Fruit fly (Drosophila melanogaster) whole organism, embryonic: Measurements from ENCODE around the gene Actbeta.
A peak's percentile ranks its signal among the peaks of the same experiment; 100 is the strongest.

Experiments used
- Atf6 ChIP-seq: fragments of 200-800 bp; sonication (Bioruptor generic); IDR thresholded peaks from 2 replicates; pipeline ENCODE4 v1.3.6; 2022; ENCODE audit warnings: missing biosample characterization, missing genetic modification characterization
- B-H1 ChIP-seq: fragments of 200-800 bp; sonication (Bioruptor generic); IDR thresholded peaks from 3 replicates; pipeline ENCODE4 v1.3.6; 2022; ENCODE audit warnings: missing biosample characterization, missing genetic modification characterization
- Bdp1 ChIP-seq: fragments of 200-800 bp; sonication (Bioruptor generic); optimal IDR thresholded peaks from 3 replicates; lab custom pipeline; 2016; ENCODE audit warnings: missing biosample characterization, missing genetic modification characterization
- CG12236 ChIP-seq: fragments of 200-800 bp; sonication (Bioruptor generic); optimal IDR thresholded peaks from 2 replicates; lab custom pipeline; 2016; ENCODE audit warnings: missing biosample characterization, missing genetic modification characterization
- CG1233 ChIP-seq: fragments of 200-800 bp; sonication (Bioruptor generic); optimal IDR thresholded peaks from 4 replicates; lab custom pipeline; 2018; ENCODE audit warnings: missing biosample characterization, mild to moderate bottlenecking, missing genetic modification characterization
- CG12659 ChIP-seq: fragments of 200-800 bp; sonication (Bioruptor generic); optimal IDR thresholded peaks from 3 replicates; lab custom pipeline; 2017; ENCODE audit warnings: mild to moderate bottlenecking, missing biosample characterization, missing genetic modification reagents, missing genetic modification characterization
- CG14050 ChIP-seq: fragments of 200-800 bp; sonication (Bioruptor generic); IDR thresholded peaks from 3 replicates; pipeline ENCODE4 v1.3.6; 2022; ENCODE audit warnings: missing biosample characterization, missing genetic modification characterization
- CG1602 ChIP-seq: fragments of 200-800 bp; sonication (Bioruptor generic); optimal IDR thresholded peaks from 3 replicates; lab custom pipeline; 2016; ENCODE audit warnings: missing biosample characterization, missing genetic modification characterization
- CG16863 ChIP-seq: fragments of 200-800 bp; sonication (Bioruptor generic); optimal IDR thresholded peaks from 3 replicates; lab custom pipeline; 2016; ENCODE audit warnings: missing biosample characterization, missing genetic modification characterization
- CG17385 ChIP-seq: fragments of 200-800 bp; sonication (Bioruptor generic); optimal IDR thresholded peaks from 3 replicates; lab custom pipeline; 2018; ENCODE audit warnings: missing biosample characterization, mild to moderate bottlenecking, missing genetic modification characterization
- CG17912 ChIP-seq: fragments of 200-800 bp; sonication (Bioruptor generic); optimal IDR thresholded peaks from 2 replicates; lab custom pipeline; 2018; ENCODE audit warnings: missing biosample characterization, mild to moderate bottlenecking, missing genetic modification characterization
- CG2120 ChIP-seq: fragments of 200-800 bp; sonication (Bioruptor generic); optimal IDR thresholded peaks from 3 replicates; lab custom pipeline; 2016; ENCODE audit warnings: missing biosample characterization, missing genetic modification characterization
- CG30403 ChIP-seq: fragments of 200-800 bp; sonication (Bioruptor generic); optimal IDR thresholded peaks from 3 replicates; lab custom pipeline; 2016; ENCODE audit warnings: missing biosample characterization, missing genetic modification characterization
- CG32772 ChIP-seq: fragments of 200-800 bp; sonication (Bioruptor generic); IDR thresholded peaks from 2 replicates; pipeline ENCODE4 v1.3.6; 2022; ENCODE audit warnings: missing biosample characterization, missing genetic modification characterization
- CG3995 ChIP-seq: fragments of 200-800 bp; sonication (Bioruptor generic); optimal IDR thresholded peaks from 3 replicates; lab custom pipeline; 2016; ENCODE audit warnings: missing biosample characterization, missing genetic modification characterization
- CG8388 ChIP-seq: fragments of 200-800 bp; sonication (Bioruptor generic); optimal IDR thresholded peaks from 2 replicates; lab custom pipeline; 2019; ENCODE audit warnings: missing biosample characterization, mild to moderate bottlenecking, missing genetic modification characterization, moderate library complexity
- CG9215 ChIP-seq: fragments of 200-800 bp; sonication (Bioruptor generic); IDR thresholded peaks from 2 replicates; pipeline ENCODE4 v1.3.6; 2022; ENCODE audit warnings: missing biosample characterization, missing genetic modification characterization
- CG9609 ChIP-seq: fragments of 200-800 bp; sonication (Bioruptor generic); optimal IDR thresholded peaks from 3 replicates; lab custom pipeline; 2016; ENCODE audit warnings: missing biosample characterization, missing genetic modification characterization
- Chrac-16 ChIP-seq: fragments of 200-800 bp; sonication (Bioruptor generic); optimal IDR thresholded peaks from 3 replicates; lab custom pipeline; 2016; ENCODE audit warnings: missing biosample characterization, missing genetic modification characterization
- Eip74EF ChIP-seq, 2 experiments: fragments of 200-800 bp in 1 of 2; fragments of >200 bp in 1 of 2; sonication (Bioruptor generic) in 1 of 2; optimal IDR thresholded peaks; 2 replicates each; lab custom pipeline; 2017 to 2019; ENCODE audit warnings: missing biosample characterization in 2 of 2, missing genetic modification characterization in 2 of 2, mild to moderate bottlenecking in 1 of 2, moderate library complexity in 1 of 2
- Fer1 ChIP-seq: fragments of 200-800 bp; sonication (Bioruptor generic); optimal IDR thresholded peaks from 2 replicates; lab custom pipeline; 2017; ENCODE audit warnings: missing biosample characterization, mild to moderate bottlenecking, missing genetic modification characterization
- HmgD ChIP-seq: fragments of 200-800 bp; sonication (Bioruptor generic); optimal IDR thresholded peaks from 3 replicates; lab custom pipeline; 2016; ENCODE audit warnings: missing biosample characterization, missing genetic modification characterization
- Jarid2 ChIP-seq: fragments of 200-800 bp; sonication (Bioruptor generic); optimal IDR thresholded peaks from 3 replicates; lab custom pipeline; 2017; ENCODE audit warnings: mild to moderate bottlenecking, missing biosample characterization, missing genetic modification reagents, missing genetic modification characterization
- MBD-R2 ChIP-seq: fragments of 200-800 bp; sonication (Bioruptor generic); IDR thresholded peaks from 2 replicates; pipeline ENCODE4 v1.3.6; 2022; ENCODE audit warnings: missing biosample characterization, missing genetic modification characterization
- Nf-YA ChIP-seq: fragments of 200-800 bp; sonication (Bioruptor generic); IDR thresholded peaks from 2 replicates; pipeline ENCODE4 v1.3.6; 2022; ENCODE audit warnings: missing biosample characterization, missing genetic modification characterization
- Oaz ChIP-seq: fragments of 200-800 bp; sonication (Bioruptor generic); IDR thresholded peaks from 2 replicates; pipeline ENCODE4 v1.3.6; 2022; ENCODE audit warnings: missing biosample characterization, missing genetic modification characterization
- Opbp ChIP-seq: fragments of 200-800 bp; sonication (Bioruptor generic); IDR thresholded peaks from 3 replicates; pipeline ENCODE4 v1.3.6; 2022; ENCODE audit warnings: missing biosample characterization, missing genetic modification characterization; ENCODE audit not compliant: partially characterized antibody
- Optix ChIP-seq: fragments of 200-800 bp; sonication (Bioruptor generic); IDR thresholded peaks from 3 replicates; pipeline ENCODE4 v1.3.6; 2022; ENCODE audit warnings: missing biosample characterization, missing genetic modification characterization
- Taf1 ChIP-seq: fragments of 200-800 bp; sonication (Bioruptor generic); IDR thresholded peaks from 2 replicates; pipeline ENCODE4 v1.3.6; 2022; ENCODE audit warnings: missing biosample characterization, missing genetic modification characterization
- ac ChIP-seq: fragments of 200-800 bp; sonication (Bioruptor generic); optimal IDR thresholded peaks from 3 replicates; lab custom pipeline; 2017; ENCODE audit warnings: missing biosample characterization, mild to moderate bottlenecking, missing genetic modification characterization
- ci ChIP-seq: fragments of 200-800 bp; sonication (Bioruptor generic); IDR thresholded peaks from 3 replicates; pipeline ENCODE4 v1.3.6; 2022; ENCODE audit warnings: missing biosample characterization, missing genetic modification characterization
- corto ChIP-seq: fragments of 200-800 bp; sonication (Bioruptor generic); optimal IDR thresholded peaks from 2 replicates; lab custom pipeline; 2016; ENCODE audit warnings: missing biosample characterization, mild to moderate bottlenecking, missing genetic modification characterization, moderate library complexity
- cwo ChIP-seq: fragments of 200-800 bp; sonication (Bioruptor generic); optimal IDR thresholded peaks from 3 replicates; lab custom pipeline; 2017; ENCODE audit warnings: missing biosample characterization, missing genetic modification characterization, mild to moderate bottlenecking, moderate library complexity, missing genetic modification reagents
- disco-r ChIP-seq: fragments of 200-800 bp; sonication (Bioruptor generic); optimal IDR thresholded peaks from 2 replicates; lab custom pipeline; 2016; ENCODE audit warnings: missing biosample characterization, missing genetic modification characterization
- dmrt99B ChIP-seq: fragments of 200-800 bp; sonication (Bioruptor generic); optimal IDR thresholded peaks from 2 replicates; lab custom pipeline; 2018; ENCODE audit warnings: missing biosample characterization, mild to moderate bottlenecking, missing genetic modification characterization, moderate library complexity
- en ChIP-seq: fragments of 200-800 bp; sonication (Bioruptor generic); optimal IDR thresholded peaks from 2 replicates; lab custom pipeline; 2016; ENCODE audit warnings: missing biosample characterization, missing genetic modification characterization
- eve ChIP-seq, 2 experiments: fragments of >200 bp; optimal IDR thresholded peaks; 2 replicates each; lab custom pipeline; 2017; ENCODE audit warnings: missing biosample characterization in 2 of 2, missing genetic modification characterization in 2 of 2
- gce ChIP-seq: fragments of 200-800 bp; sonication (Bioruptor generic); IDR thresholded peaks from 3 replicates; pipeline ENCODE4 v1.3.6; 2022; ENCODE audit warnings: missing biosample characterization, missing genetic modification characterization
- gcm ChIP-seq: fragments of 200-800 bp; sonication (Bioruptor generic); optimal IDR thresholded peaks from 2 replicates; lab custom pipeline; 2019; ENCODE audit warnings: missing biosample characterization, mild to moderate bottlenecking, missing genetic modification characterization, moderate library complexity
- gfzf ChIP-seq: fragments of 200-800 bp; sonication (Bioruptor generic); optimal IDR thresholded peaks from 2 replicates; lab custom pipeline; 2016; ENCODE audit warnings: missing biosample characterization, mild to moderate bottlenecking, missing genetic modification characterization, moderate library complexity
- h ChIP-seq: fragments of >200 bp; optimal IDR thresholded peaks from 2 replicates; lab custom pipeline; 2017
- jigr1 ChIP-seq: fragments of 200-800 bp; sonication (Bioruptor generic); IDR thresholded peaks from 3 replicates; pipeline ENCODE4 v1.3.6; 2022; ENCODE audit warnings: missing biosample characterization, missing genetic modification characterization
- lab ChIP-seq: fragments of 200-800 bp; sonication (Bioruptor generic); optimal IDR thresholded peaks from 3 replicates; lab custom pipeline; 2017; ENCODE audit warnings: missing biosample characterization, missing genetic modification characterization, mild to moderate bottlenecking, moderate library complexity, missing genetic modification reagents
- psq ChIP-seq: fragments of 200-800 bp; sonication (Bioruptor generic); optimal IDR thresholded peaks from 2 replicates; lab custom pipeline; 2017; ENCODE audit warnings: missing biosample characterization, missing genetic modification characterization
- repo ChIP-seq: fragments of 200-800 bp; sonication (Bioruptor generic); optimal IDR thresholded peaks from 2 replicates; lab custom pipeline; 2016; ENCODE audit warnings: missing biosample characterization, missing genetic modification characterization
- sim ChIP-seq: fragments of 200-800 bp; sonication (Bioruptor generic); IDR thresholded peaks from 2 replicates; pipeline ENCODE4 v1.3.6; 2022; ENCODE audit warnings: missing biosample characterization, missing genetic modification characterization
- ssp ChIP-seq: fragments of 200-800 bp; sonication (Bioruptor generic); IDR thresholded peaks from 2 replicates; pipeline ENCODE4 v1.3.6; 2022; ENCODE audit warnings: missing biosample characterization, missing genetic modification characterization
- stwl ChIP-seq: fragments of 200-800 bp; sonication (Bioruptor generic); optimal IDR thresholded peaks from 3 replicates; lab custom pipeline; 2018; ENCODE audit warnings: missing biosample characterization, mild to moderate bottlenecking, missing genetic modification characterization, moderate library complexity
- ttk ChIP-seq: fragments of 200-800 bp; sonication (Bioruptor generic); IDR thresholded peaks from 2 replicates; pipeline ENCODE4 v2.1.2; 2022; ENCODE audit warnings: missing biosample characterization, missing genetic modification characterization
- vfl ChIP-seq: fragments of 200-800 bp; sonication (Bioruptor generic); optimal IDR thresholded peaks from 2 replicates; lab custom pipeline; 2016; ENCODE audit warnings: missing biosample characterization, missing genetic modification characterization
- zen2 ChIP-seq: fragments of 200-800 bp; sonication (Bioruptor generic); IDR thresholded peaks from 3 replicates; pipeline ENCODE4 v1.3.6; 2022; ENCODE audit warnings: missing biosample characterization, missing genetic modification characterization; ENCODE audit not compliant: partially characterized antibody

Actbeta gene

DNA sequence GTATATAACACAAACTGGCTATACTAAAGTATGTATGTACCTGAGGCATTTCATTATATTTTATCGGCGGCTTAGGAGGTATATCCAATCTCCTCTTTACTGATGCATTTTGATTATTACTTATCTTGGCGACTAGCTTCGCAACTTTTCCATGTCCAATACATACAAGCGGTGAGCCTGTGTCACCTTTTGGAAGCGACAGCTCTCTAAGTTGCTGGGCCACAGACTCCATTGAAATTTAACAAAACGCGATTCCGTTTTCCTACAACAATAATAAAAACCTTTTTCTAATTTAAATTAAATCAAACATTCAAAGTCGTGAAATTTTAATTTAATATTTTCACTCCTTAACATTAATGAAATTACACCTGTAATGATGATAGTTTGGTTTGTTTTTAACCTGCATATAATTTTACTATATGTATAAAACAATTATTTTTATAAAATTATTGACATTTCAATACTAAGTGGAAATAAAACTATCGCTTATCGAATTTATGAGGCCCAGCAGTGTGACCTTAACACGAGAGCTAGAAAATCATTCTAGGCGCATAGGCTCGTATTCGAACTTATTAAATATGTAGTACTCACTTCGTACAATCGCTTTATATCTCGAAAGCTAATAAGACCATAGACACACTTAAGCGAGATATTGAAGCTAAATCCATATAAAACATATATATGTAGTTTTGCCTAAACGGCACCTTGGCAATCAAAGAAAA lies 24.1 kb downstream of the Actbeta start, which contains the start of gene apolpp (continued):
- TF ChIP-seq CG12659 (GFP tag; lab: Kevin White, UChicago) (peak; percentile 74), cwo (GFP tag; lab: Kevin White, UChicago) (no peak), repo (GFP tag; lab: Kevin White, UChicago) (no peak), vfl (GFP tag; lab: Kevin White, UChicago) (no peak), CG8388 (no peak), h (no peak), corto (no peak), Opbp (GFP tag; lab: Robert Waterston, UW) (no peak), ci (GFP tag; lab: Robert Waterston, UW) (no peak), Fer1 (GFP tag; lab: Kevin White, UChicago) (peak; percentile 24), Nf-YA (no peak), Eip74EF (GFP tag; optimal IDR thresholded peaks at IDR 0.05; lab: Kevin White, UChicago) (peak in 1 of 2 experiments; percentile 50), ttk (GFP tag; lab: Robert Waterston, UW) (no peak), Taf1 (GFP tag; lab: Robert Waterston, UW) (no peak), CG14050 (GFP tag; lab: Robert Waterston, UW) (no peak), zen2 (GFP tag; lab: Robert Waterston, UW) (no peak), Chrac-16 (GFP tag; lab: Kevin White, UChicago) (no peak), stwl (peak; percentile 58), CG16863 (GFP tag; lab: Kevin White, UChicago) (no peak), B-H1 (GFP tag; lab: Robert Waterston, UW) (no peak), CG12236 (GFP tag; lab: Kevin White, UChicago) (no peak), eve (GFP tag; optimal IDR thresholded peaks at IDR 0.05; lab: Kevin White, UChicago) (peak in 1 of 2 experiments; percentile 2), Bdp1 (GFP tag; lab: Kevin White, UChicago) (no peak), CG9215 (GFP tag; lab: Robert Waterston, UW) (no peak), CG9609 (no peak), gcm (GFP tag; lab: Kevin White, UChicago) (no peak), CG30403 (peak; percentile 14), sim (GFP tag; lab: Robert Waterston, UW) (no peak), CG32772 (GFP tag; lab: Robert Waterston, UW) (no peak), gce (GFP tag; lab: Robert Waterston, UW) (no peak), CG3995 (peak; percentile 33), gfzf (GFP tag; lab: Kevin White, UChicago) (peak; percentile 79), Optix (no peak), Jarid2 (no peak), CG1233 (no peak), jigr1 (GFP tag; lab: Robert Waterston, UW) (no peak), CG17912 (no peak), psq (GFP tag; lab: Kevin White, UChicago) (no peak), HmgD (GFP tag; lab: Kevin White, UChicago) (peak; percentile 47), lab (no peak), MBD-R2 (GFP tag; lab: Robert Waterston, UW) (peak; percentile 14; the same call in 1 of the 2 replicates), ssp (GFP tag; lab: Robert Waterston, UW) (peak; percentile 100), CG2120 (GFP tag; lab: Kevin White, UChicago) (peak; percentile 36), en (GFP tag; lab: Kevin White, UChicago) (no peak), CG17385 (no peak), ac (no peak), dmrt99B (no peak), CG1602 (GFP tag; lab: Kevin White, UChicago) (no peak), Oaz (no peak), Atf6 (GFP tag; lab: Robert Waterston, UW) (no peak), disco-r (GFP tag; lab: Kevin White, UChicago) (no peak)
